Worm (Caenorhabditis elegans) whole organism, dauer: ENCODE measurements around the gene dars-2.
"Not testable (repeated sequence)": the region's sequence is repeated elsewhere in the genome, so short reads cannot be mapped to it uniquely, and the experiment has no call there.

Experiments used
- unc-62 ChIP-seq: sonication (generic microtip); optimal IDR thresholded peaks from 2 replicates; lab custom pipeline; 2017; ENCODE audit warnings: missing biosample characterization, missing genetic modification reagents, missing genetic modification characterization

dars-2 gene

DNA sequence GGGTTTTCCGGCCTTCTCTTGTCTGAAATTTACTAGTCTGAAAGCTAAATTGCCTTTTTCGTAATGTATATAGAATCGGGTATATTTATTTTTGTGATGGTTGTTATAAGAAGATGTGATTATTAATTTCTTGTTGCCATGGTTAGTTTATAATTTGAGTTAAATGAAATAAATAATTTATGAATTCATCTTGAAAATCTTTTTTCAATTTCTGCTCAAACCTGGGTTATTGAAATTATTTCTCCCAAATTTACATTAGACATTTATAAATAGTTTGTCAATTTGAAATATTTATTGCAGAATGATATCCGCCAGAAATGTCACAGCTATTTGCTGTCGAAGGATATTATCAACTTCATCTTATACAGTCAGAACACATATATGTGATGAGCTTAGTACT, at the start of gene dars-2:
dars-2 (plus strand) TSS at position 301 of the 400 bp plus-strand sequence.
- no peak for TF ChIP-seq unc-62

DNA sequence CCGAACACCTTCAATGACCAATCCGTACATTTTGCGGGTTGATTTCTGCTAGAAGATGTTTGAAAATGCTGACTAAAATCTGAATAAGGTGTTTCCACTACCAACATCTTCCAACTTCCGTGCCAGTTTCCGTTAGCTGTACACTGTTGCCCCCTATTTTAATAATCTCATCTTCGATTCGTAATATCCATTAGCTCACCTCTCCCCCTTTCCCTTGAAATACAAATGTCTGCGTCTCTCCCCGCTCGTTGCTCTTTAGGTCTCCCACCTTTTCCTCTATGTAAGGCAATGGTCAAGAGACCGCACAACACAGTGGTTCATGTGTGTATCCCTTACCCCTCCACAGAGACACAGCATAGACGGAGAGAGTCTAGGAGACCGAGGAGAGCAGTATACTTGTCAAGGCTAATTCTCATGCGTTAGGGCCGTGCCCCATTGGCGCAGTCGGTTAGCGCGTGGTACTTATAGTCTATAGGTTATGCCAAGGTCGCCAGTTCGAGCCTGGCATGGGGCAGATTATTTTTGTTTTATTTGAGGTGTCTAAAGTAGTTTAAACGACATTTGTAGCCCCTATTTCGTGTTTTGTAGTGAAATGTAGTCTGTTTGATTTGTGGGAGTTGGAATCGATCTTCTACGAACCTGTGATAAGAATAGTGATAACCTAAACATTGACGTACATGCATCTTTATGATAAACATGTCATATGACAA, 46.6 kb upstream of the dars-2 start, which contains the start of gene gcy-33:
gcy-33 (minus strand) TSS at position 51 of the 710 bp plus-strand sequence.
- TF ChIP-seq unc-62 = no peak

DNA sequence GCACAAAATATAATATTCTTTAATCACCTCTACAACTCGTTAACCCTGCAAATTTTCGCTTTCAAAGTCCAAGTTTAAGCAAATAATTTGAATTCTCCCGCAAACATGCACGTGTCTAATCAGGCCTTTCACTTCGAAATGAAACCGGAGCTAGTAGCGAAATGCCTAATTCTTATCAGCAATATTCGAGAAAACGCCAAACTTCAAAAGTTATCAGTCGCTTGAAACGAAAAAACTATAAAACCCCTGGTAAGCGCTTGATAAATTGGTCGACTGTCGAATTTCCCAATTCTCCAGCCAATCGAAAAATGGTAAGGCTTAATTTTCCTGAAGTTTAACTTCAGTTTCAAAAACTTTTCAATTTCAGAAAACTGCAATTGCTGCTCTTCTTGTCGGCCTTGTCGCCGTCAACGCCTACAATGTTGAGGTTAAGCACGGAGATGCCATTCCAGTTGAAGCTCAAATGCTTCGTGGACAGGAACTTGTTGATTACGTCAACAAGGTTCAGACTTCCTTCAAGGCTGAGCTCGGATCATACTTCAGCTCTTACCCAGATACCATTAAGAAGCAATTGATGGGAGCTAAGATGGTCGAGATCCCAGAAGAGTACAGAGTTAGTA, 45.6 kb upstream of the dars-2 start, which contains the start of gene cpr-9:
cpr-9 (plus strand) TSS at position 188 of the 620 bp plus-strand sequence.
- TF ChIP-seq unc-62 = no peak

DNA sequence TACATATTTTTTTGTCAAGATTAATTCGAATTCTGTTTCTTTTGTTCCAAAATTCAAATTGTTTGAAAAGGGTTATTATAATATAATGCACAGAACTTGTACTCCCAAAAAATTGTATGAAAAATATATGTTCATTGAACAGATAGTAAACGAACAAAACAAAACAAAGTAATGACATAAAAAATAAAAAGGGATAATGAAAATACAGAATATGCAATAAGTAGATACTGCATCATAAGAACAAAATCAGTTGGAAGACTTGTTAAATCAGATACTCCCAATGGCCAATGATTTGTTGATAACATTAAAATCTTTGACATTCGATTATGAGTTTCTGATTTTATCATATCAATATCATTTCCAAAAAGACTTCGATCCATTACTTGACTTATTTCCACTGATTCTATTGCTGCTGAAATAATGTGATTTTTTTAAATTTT, 44.0 kb upstream of the dars-2 start:
- no peak for TF ChIP-seq unc-62

DNA sequence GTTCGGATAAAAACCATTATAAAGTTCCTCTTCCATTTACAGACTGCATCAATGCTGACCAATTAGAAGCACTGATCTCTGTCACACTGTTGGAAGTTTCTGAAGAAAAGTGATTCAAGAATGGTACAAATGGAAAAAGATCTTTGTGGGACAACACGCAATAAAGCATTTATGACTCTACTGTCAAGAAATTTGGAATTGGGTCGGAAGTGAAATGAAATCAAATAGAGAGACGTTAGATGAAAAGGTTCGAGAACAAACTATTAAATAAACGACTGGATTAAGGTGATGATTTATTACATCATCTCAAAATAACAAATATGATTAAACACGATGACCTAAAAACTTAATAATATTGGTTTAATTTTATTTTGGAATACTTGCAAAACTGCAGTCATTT, 42.0 kb upstream of the dars-2 start, which contains the start of gene F57F5.3:
F57F5.3 (minus strand) TSS at position 101 of the 400 bp plus-strand sequence.
- TF ChIP-seq unc-62 = no peak

DNA sequence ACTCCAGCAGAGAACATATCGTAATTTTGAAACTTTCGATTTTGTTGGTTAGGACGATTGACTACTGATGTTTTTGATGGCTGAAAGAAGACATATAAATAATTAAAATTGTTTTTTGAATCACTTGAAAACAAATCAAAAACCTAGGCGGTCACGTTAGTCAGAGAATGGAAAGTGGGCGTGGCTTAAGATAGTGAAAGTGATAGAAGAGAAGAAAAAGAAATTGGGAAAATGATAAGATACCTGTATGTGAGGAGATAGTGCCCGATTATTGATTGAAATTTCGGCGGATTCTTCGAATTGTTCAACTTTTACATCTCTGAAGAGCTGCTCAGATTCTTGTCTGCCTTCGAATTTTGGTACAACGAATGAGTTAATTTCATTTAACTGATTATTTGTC, 36.9 kb upstream of the dars-2 start:
- no peak for TF ChIP-seq unc-62

DNA sequence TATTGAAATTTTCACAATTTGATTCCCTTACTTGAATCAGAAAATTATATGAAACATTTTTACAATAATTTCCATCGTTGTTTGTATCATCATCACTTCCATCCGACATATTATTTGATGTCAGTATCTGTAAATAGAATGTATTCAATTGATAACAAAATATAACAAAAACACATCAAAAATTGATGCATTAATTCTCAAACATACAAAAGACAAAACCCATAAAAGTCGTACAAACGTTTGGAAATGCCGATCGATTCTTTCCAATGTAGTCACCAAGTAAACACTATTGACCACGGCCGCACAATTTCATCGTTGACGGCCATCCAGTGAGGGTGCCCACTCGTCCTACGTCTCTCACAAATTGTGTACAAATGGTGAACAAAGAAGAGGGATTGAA, 35.2 kb upstream of the dars-2 start, which contains the start of gene add-2:
add-2 (minus strand) TSS at position 109 of the 400 bp plus-strand sequence.
- TF ChIP-seq unc-62 = no peak

DNA sequence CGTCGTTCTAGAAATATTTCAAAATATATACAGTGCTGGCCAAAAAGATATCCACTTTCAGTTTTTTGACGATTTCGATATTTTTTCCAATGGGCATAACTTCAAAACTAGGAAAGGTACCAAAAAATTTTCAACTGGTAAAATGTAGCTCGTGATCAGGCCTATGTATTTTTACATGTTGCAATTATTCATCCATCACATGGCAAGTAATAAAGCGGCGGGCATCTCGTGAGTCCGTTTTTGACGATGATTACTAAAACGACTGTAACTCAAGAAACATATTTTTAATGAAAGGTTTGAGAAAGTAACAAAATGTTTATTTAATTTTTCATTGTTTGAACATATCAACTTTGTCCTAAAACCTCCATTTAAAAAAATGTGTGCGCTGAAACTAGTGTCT, 28.5 kb upstream of the dars-2 start, which contains the start of gene F10C2.3:
F10C2.3 (plus strand) TSS at position 301 of the 400 bp plus-strand sequence.
- TF ChIP-seq unc-62 = not testable (repeated sequence)

DNA sequence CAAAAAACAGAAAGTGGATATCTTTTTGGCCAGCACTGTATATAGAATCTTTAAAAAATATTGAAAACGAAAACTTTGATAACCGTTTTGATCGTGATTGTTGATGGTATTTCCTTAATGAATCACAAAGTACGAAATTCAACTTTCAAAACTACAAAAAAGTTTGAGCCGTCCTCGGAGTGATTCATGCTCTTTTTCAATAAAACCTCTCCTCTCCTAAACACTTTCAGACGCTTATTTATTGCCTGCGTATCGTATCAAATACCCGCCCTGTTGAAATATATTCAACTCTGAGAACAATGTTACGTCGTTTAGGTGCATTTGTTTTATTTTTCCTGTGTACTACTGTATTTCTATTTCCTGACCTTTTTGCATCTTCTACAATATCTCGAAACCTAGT, 27.6 kb upstream of the dars-2 start:
- TF ChIP-seq unc-62 = no peak

DNA sequence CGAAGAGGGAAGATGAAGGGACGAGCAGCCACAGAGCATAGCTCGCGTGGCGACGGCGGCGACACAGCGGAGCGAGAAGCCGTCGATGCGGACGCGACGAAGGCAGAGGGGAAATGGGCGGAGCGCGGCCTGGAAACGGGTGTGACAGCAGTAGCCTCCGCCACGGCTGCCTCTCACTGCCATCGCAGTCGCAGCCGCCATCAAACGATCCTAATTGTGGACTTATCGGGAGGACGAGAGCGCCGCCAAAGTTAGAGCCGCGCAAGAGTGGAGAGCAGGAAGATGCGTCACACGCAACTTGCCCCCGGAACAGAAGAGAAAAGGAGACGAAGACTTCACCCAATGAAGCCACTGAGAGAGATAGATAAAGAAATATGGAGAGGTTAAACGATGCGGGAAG, 24.3 kb upstream of the dars-2 start:
- no peak for TF ChIP-seq unc-62

DNA sequence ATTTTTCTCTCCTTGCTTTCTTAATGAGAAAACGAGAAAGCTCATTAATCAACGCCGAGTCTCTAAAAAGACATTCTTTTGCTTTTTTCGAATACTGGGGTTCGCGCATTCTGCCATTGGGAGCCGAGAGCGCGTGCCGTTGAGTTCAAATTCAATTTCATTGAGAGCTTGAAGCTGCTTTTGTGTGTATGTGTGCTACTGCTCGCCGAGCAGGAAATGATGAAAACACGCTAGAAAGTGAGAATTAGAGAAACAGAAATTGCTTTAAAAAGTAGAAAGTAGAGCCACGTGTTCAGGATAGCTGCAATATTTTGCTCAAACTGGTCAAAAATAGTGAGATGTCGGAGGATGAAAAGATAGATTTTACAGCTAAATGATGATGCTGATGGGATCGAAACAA, 22.9 kb upstream of the dars-2 start:
- TF ChIP-seq unc-62 = no peak

DNA sequence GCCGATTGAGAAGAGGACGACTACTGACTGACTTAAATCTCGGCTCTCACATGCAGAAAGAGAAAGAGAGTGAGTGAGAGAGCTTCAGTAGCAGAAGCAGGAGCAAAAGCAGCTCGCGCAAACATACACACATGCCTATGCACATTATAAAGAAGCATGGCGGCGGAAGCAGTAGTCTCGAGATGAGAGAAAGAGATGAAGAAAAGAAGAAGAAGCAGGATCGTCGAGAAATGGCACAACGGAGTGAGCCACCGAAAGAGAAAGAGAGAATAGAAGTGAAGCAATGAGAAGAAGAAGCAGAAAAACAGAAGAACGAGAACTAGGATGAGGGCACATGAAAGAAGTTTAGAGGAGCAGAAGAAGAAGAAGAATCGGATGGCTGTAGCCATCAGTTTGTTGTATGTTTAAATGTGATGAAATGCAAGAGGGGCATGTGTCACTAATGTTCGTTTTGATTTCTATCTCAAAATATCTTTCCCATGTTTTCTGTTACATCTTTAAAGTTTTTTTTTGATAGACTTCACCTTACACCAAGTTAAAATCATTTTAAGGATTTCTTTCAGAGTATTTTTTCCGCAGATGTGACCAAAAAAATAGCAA, 21.6 kb upstream of the dars-2 start:
- no peak for TF ChIP-seq unc-62

DNA sequence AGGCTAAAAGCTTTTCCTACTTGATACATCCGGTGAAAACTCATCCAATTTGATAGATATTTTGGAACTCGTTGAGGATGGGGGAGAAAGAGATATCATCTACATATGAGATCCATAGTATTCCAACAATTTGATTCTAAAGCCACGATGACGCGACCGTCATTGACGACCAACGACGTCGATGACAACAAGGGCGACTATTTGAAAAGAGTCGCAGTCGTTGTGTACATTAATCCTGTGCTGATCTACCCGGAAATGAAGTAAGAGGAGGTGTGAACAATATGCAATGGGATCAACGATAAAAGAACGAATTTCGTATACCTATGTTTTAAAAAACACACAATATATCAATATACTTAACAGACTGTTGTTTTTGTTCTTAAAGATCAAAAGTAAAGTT, 20.4 kb upstream of the dars-2 start:
- TF ChIP-seq unc-62 = no peak

DNA sequence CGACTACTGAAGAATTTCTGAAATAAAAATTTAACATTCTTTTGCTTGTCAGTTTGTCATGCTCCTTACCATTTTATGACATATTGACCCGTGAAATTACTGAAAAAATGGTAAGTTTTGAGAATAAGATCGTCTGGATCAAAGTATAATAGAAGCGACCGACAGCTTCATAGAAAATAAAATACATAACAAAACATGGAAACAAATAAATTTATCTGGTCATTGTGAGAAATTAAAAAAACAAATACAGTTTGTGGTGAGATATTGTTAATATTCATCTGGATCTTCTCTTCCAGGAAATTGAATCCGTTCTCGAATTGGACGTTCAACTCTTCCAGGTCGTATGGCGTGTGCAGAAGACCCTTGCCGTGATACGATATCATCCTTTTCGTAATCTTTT, 16.5 kb upstream of the dars-2 start, which contains the start of gene pkc-1:
pkc-1 (minus strand) TSS at position 101 of the 400 bp plus-strand sequence.
- no peak for TF ChIP-seq unc-62

DNA sequence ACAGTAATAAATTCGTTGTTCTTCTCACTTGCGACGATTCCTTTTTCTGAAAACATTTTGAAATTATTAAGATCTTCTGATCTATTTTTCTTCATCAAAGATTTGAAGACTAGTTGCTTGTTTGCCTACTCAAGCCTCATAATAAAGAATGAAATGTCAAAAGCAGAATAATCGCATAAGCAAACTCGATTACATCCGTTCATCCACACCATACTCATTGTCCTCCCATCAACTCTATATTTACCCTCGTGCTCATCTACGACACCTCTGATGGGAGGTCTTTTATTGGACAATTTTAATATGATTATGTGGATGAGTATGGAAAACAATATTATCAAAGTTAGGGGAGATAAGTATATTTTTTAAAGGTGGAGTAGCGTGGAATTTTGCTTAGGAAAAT, 14.7 kb upstream of the dars-2 start:
- no peak for TF ChIP-seq unc-62

DNA sequence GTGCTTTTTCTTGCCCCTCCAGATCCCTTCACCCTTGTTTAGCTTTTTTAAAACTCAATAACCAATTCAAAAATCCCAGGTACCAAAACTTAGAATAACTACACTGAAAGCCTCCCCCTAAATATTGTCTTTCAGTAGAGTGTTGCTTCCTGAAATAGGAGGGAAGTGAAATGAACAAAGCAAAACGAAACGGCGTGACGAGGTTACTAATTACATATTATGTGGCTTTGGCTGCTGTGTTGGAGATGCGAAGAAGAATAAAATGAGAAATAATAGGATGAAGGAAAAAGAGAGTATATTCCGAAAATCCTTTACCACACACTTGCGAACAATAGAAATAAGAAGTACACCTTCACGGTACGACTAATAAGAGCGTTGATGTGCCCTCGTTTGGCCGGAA, 12.4 kb upstream of the dars-2 start:
- TF ChIP-seq unc-62 = no peak

DNA sequence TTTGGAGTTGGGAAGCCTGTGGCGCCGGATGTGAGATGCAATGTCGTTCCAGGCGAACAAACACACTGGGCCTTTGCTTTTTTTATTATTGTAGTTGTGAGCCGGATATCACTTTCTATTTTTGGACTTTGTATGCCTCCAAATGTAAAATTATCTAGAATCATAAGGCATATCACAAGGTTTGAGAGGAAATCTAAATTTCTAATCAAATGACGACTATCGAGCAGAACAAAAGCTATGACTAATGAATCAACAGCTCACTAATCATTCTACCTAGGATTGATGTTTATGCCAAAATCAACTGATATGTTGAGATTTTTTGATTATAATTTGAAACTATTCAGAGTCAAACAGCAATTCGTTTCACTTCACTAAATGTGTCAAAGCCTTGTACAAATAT, 10.7 kb upstream of the dars-2 start:
- no peak for TF ChIP-seq unc-62
